Fruit fly (Drosophila melanogaster) whole organism, embryonic: ENCODE measurements around the gene CG13631.

Experiments used
- CG1832 ChIP-seq: fragments of 200-800 bp; sonication (Bioruptor generic); optimal IDR thresholded peaks from 2 replicates; lab custom pipeline; 2017; ENCODE audit warnings: missing biosample characterization, mild to moderate bottlenecking, missing genetic modification characterization, inconsistent platforms
- H2.0 ChIP-seq: fragments of 200-800 bp; sonication (Bioruptor generic); IDR thresholded peaks from 2 replicates; pipeline ENCODE4 v1.3.6; 2022; ENCODE audit warnings: missing biosample characterization, missing genetic modification characterization
- cwo ChIP-seq: fragments of 200-800 bp; sonication (Bioruptor generic); optimal IDR thresholded peaks from 3 replicates; lab custom pipeline; 2017; ENCODE audit warnings: missing biosample characterization, missing genetic modification characterization, mild to moderate bottlenecking, moderate library complexity, missing genetic modification reagents
- pho ChIP-seq: fragments of 200-800 bp; sonication (Bioruptor generic); optimal IDR thresholded peaks from 2 replicates; lab custom pipeline; 2016; ENCODE audit warnings: missing biosample characterization, missing genetic modification characterization

DNA sequence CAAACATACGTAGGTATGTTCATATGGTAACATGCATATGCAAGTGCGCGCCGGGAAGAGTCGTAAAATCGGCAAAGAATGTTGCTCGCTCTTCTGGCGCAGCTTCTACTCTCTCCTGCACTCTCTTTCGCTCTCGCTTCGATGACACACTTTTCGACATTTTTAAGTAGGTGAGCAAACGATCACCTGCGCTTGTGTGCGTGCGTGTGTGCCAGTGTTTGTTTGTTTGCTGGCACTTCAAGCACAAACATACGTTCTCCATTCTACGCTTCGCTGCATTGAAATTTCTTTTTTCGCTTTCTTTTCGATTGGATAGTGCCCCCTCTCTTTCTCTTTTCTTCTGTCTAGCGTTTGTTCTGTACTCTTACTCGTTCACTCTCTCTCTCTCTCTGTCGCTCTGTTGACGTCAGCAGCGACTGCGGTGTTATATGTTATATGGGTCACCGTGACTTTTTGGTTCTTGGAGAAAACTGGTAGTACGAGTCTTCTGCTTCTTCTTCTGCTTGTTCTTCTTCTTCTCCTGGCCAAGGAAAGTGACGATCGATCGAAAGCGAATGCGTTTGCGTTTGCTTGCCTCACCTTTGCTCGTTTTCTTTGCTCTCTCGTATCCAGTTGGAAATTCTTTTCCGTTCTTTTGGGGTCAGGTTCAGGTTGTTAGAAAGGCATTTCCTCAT is 1.3 kb upstream of the CG13631 start:
- no peak for TF ChIP-seq CG1832 (GFP tag; lab: Kevin White, UChicago)
- TF ChIP-seq cwo (GFP tag; lab: Kevin White, UChicago) = no peak
- no peak for TF ChIP-seq H2.0 (GFP tag; lab: Robert Waterston, UW)
- no peak for TF ChIP-seq pho (GFP tag; lab: Kevin White, UChicago)
